Fruit fly (Drosophila melanogaster): ENCODE results near the gene Caf1-180.

Gene Caf1-180

DNA sequence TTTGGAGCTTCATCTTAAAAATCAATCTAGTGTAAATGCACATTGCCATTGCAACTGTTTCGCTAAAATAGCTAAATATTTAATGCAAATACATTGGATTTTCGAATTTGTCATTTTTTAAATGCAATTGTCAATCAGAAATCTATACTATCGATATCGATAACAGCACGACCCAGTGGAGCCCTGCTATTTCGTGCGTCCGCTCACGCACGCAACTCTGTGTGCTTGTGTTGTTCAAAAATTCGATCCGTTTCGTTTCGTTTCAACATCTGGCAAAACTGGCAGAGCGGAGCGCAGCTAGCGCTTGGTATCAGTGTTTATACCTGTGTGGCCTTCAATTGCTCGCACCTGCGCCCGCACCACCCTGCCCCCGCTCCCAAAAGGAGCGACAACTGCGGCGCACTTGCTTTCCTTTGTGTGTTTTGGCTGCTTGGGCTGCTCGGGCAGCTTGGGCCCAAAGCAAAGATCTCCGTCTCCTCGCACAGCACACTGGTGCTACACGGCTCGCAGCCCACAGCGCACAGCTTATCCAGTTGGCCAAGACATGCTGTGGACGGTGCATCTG is 17.4 kb downstream of the Caf1-180 start, which contains the start of gene CG12081:
Gene CG12081, plus strand, starts transcription at position 205 of the 565 bp plus-strand sequence.
- TF ChIP-seq Mnt (GFP tag; optimal IDR thresholded peaks at IDR 0.05), result peak; percentile 51
- no peak for TF ChIP-seq Crg-1 (GFP tag; optimal IDR thresholded peaks at IDR 0.05)
- TF ChIP-seq ovo (GFP tag; optimal IDR thresholded peaks at IDR 0.05), result no peak
- peak; percentile 50 for TF ChIP-seq bab1 (GFP tag; optimal IDR thresholded peaks at IDR 0.05)
- TF ChIP-seq Clk (GFP tag; optimal IDR thresholded peaks at IDR 0.05), result no peak
- TF ChIP-seq CG12768 (GFP tag; optimal IDR thresholded peaks at IDR 0.05), result no peak
- TF ChIP-seq Hr96 (GFP tag; optimal IDR thresholded peaks at IDR 0.05), result no peak
- TF ChIP-seq cnc (optimal IDR thresholded peaks at IDR 0.05), result no peak
- TF ChIP-seq CG14711 (tag; optimal IDR thresholded peaks at IDR 0.05), result peak; percentile 25
- no peak for TF ChIP-seq pad (GFP tag; optimal IDR thresholded peaks at IDR 0.05)
- TF ChIP-seq toe (GFP tag; optimal IDR thresholded peaks at IDR 0.05), result no peak
- TF ChIP-seq CG5204 (GFP tag; optimal IDR thresholded peaks at IDR 0.05), result no peak
- no peak for TF ChIP-seq CG11617 (GFP tag; optimal IDR thresholded peaks at IDR 0.05)
- peak; percentile 11 for TF ChIP-seq CG7101 (tag; optimal IDR thresholded peaks at IDR 0.05)
- peak; percentile 30 for TF ChIP-seq CG1620 (GFP tag; optimal IDR thresholded peaks at IDR 0.05)
- no peak for TF ChIP-seq kay (GFP tag; ENCODE audit: borderline replicate concordance)
- no peak for TF ChIP-seq CG7045 (GFP tag; optimal IDR thresholded peaks at IDR 0.05)
- no peak for TF ChIP-seq tj (GFP tag; optimal IDR thresholded peaks at IDR 0.05)
- TF ChIP-seq CG33017 (tag; optimal IDR thresholded peaks at IDR 0.05), result no peak
- no peak for TF ChIP-seq cic (GFP tag; optimal IDR thresholded peaks at IDR 0.05)

dm6 chrX:8583159-8583558 is 22.9 kb downstream of the Caf1-180 start:
- no peak for TF ChIP-seq kay (GFP tag; ENCODE audit: borderline replicate concordance)
- TF ChIP-seq CG14711 (tag; optimal IDR thresholded peaks at IDR 0.05), result no peak
- TF ChIP-seq cnc (optimal IDR thresholded peaks at IDR 0.05), result no peak

DNA sequence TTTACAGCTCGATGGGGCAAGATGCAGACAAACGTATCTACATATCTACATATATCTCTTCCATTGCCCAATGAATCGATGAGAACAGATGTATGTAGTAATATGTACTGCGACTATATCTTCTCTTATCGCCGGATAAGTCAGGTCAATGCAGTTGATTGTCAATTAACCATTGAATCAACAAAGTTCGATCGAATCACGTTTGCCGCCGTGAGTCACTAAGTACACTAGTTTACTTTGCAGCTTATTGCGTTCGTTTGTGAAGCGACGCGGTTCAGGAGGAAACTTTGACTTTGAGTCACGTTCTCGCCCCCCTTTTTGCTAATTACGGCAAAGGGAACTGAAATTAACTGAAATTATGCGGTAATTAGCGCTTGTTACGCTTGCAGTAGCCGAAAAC is 25.3 kb downstream of the Caf1-180 start:
- TF ChIP-seq cnc (optimal IDR thresholded peaks at IDR 0.05) (no peak), ovo (GFP tag; optimal IDR thresholded peaks at IDR 0.05) (peak; percentile 22)

dm6 chrX:8579875-8580274 is 26.2 kb downstream of the Caf1-180 start:
- TF ChIP-seq Clk (GFP tag; optimal IDR thresholded peaks at IDR 0.05), result no peak
- no peak for TF ChIP-seq CG33017 (tag; optimal IDR thresholded peaks at IDR 0.05)
- TF ChIP-seq bab1 (GFP tag; optimal IDR thresholded peaks at IDR 0.05), result no peak
- TF ChIP-seq tj (GFP tag; optimal IDR thresholded peaks at IDR 0.05), result no peak
- TF ChIP-seq Mnt (GFP tag; optimal IDR thresholded peaks at IDR 0.05), result no peak
- no peak for TF ChIP-seq CG7101 (tag; optimal IDR thresholded peaks at IDR 0.05)
- no peak for TF ChIP-seq CG12768 (GFP tag; optimal IDR thresholded peaks at IDR 0.05)
- no peak for TF ChIP-seq toe (GFP tag; optimal IDR thresholded peaks at IDR 0.05)
- no peak for TF ChIP-seq kay (GFP tag; ENCODE audit: borderline replicate concordance)
- TF ChIP-seq pad (GFP tag; optimal IDR thresholded peaks at IDR 0.05), result no peak
- TF ChIP-seq cnc (optimal IDR thresholded peaks at IDR 0.05), result no peak

DNA sequence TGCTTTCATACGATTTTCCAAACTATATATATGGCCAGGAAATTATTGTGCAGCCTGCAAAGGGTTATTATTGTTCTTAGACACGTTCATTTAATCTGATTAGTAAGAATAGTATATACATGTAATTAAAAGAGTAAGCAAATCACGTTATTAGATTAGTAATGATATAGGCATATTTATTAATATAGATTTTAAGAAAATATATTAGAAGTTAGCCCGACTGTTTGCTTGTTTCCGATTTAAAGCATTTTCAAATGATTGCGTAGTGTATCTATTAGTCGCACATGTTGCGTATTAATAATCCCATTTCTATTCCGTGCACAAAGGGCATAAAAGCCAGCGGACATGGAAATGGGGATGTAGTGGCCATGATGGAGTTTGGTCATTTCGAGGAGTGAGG is 27.0 kb downstream of the Caf1-180 start:
- no peak for TF ChIP-seq cnc (optimal IDR thresholded peaks at IDR 0.05)
- TF ChIP-seq cic (GFP tag; optimal IDR thresholded peaks at IDR 0.05), result no peak

dm6 chrX:8576675-8577074 is 29.4 kb downstream of the Caf1-180 start:
- TF ChIP-seq ovo (GFP tag; optimal IDR thresholded peaks at IDR 0.05) (no peak), pad (GFP tag; optimal IDR thresholded peaks at IDR 0.05) (no peak), Hr96 (GFP tag; optimal IDR thresholded peaks at IDR 0.05) (no peak), bab1 (GFP tag; optimal IDR thresholded peaks at IDR 0.05) (no peak), CG1620 (GFP tag; optimal IDR thresholded peaks at IDR 0.05) (no peak), CG7045 (GFP tag; optimal IDR thresholded peaks at IDR 0.05) (no peak), Crg-1 (GFP tag; optimal IDR thresholded peaks at IDR 0.05) (no peak), Mnt (GFP tag; optimal IDR thresholded peaks at IDR 0.05) (no peak)

DNA sequence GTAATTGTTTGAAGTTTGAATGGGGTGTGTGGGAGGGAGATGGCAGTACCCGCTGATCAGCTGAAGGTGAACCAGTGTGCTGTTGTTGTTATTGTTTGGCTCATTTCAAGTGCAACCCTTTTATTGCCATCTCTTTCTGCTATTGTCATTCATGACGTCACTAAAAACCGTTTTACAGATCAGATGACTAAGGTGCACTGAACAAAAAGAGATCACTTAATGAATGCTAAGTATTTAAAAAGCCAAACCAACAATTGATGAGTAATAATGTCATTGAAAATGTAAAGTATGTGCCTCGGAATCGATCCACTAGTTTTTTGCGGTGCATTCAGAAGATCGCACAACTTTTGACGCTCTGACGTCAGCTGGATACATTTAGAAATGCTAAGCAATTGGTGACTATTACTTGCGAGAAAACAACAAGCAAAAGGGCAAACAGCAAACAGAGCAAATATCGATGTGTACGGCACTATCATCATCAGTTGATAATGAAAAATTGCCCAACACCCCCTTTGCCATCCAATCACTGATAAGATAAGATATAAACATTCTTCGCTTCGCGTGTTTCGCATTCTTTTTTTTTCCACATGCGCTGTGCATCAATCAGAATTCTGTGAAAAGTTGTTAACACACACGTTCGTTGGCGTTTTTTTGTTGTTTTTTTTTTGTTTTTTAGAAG is 31.3 kb downstream of the Caf1-180 start:
- TF ChIP-seq Clk (GFP tag; optimal IDR thresholded peaks at IDR 0.05), result peak; percentile 44
- peak; percentile 35 for TF ChIP-seq tj (GFP tag; optimal IDR thresholded peaks at IDR 0.05)
- TF ChIP-seq kay (GFP tag; ENCODE audit: borderline replicate concordance), result peak; percentile 93
- peak; percentile 25 for TF ChIP-seq CG1620 (GFP tag; optimal IDR thresholded peaks at IDR 0.05)
- no peak for TF ChIP-seq cic (GFP tag; optimal IDR thresholded peaks at IDR 0.05)
- peak; percentile 67 for TF ChIP-seq bab1 (GFP tag; optimal IDR thresholded peaks at IDR 0.05)
- peak; percentile 82 for TF ChIP-seq CG7101 (tag; optimal IDR thresholded peaks at IDR 0.05)
- no peak for TF ChIP-seq CG12768 (GFP tag; optimal IDR thresholded peaks at IDR 0.05)
- TF ChIP-seq cnc (optimal IDR thresholded peaks at IDR 0.05), result no peak
- peak; percentile 52 for TF ChIP-seq CG11617 (GFP tag; optimal IDR thresholded peaks at IDR 0.05)
- TF ChIP-seq CG7045 (GFP tag; optimal IDR thresholded peaks at IDR 0.05), result no peak
- TF ChIP-seq toe (GFP tag; optimal IDR thresholded peaks at IDR 0.05), result peak; percentile 10
- no peak for TF ChIP-seq Hr96 (GFP tag; optimal IDR thresholded peaks at IDR 0.05)
- peak; percentile 71 for TF ChIP-seq CG14711 (tag; optimal IDR thresholded peaks at IDR 0.05)
- peak; percentile 71 for TF ChIP-seq CG33017 (tag; optimal IDR thresholded peaks at IDR 0.05)
- TF ChIP-seq Mnt (GFP tag; optimal IDR thresholded peaks at IDR 0.05), result peak; percentile 14
- TF ChIP-seq ovo (GFP tag; optimal IDR thresholded peaks at IDR 0.05), result peak; percentile 26
- peak; percentile 32 for TF ChIP-seq pad (GFP tag; optimal IDR thresholded peaks at IDR 0.05)
- peak; percentile 43 for TF ChIP-seq CG5204 (GFP tag; optimal IDR thresholded peaks at IDR 0.05)
- TF ChIP-seq Crg-1 (GFP tag; optimal IDR thresholded peaks at IDR 0.05), result no peak

All from whole organism, adult.